Fruit fly (Drosophila melanogaster): ENCODE data around the gene Nfs1.

Nfs1 gene

DNA sequence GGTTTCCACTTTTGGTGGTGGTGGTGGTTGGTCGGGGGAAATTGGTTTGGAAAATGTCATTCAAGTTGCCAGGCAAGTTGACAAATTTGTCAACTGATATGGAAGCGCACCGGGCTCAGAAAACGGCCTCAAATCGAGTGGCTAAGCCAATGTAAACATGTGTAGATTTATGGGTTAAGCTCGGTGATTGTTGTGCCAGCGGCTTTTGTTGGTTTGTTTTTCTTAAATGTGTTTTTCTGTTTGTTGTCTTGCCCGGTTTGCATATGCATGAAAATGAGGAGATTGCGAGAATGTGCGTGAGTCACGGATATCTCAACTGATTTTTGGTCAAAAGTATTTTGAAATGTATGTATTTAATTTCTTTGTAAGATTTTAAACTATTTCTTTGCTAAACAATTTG lies 38.5 kb upstream of the Nfs1 start (continued):
- no peak for TF ChIP-seq ind (GFP tag; optimal IDR thresholded peaks at IDR 0.05)

DNA sequence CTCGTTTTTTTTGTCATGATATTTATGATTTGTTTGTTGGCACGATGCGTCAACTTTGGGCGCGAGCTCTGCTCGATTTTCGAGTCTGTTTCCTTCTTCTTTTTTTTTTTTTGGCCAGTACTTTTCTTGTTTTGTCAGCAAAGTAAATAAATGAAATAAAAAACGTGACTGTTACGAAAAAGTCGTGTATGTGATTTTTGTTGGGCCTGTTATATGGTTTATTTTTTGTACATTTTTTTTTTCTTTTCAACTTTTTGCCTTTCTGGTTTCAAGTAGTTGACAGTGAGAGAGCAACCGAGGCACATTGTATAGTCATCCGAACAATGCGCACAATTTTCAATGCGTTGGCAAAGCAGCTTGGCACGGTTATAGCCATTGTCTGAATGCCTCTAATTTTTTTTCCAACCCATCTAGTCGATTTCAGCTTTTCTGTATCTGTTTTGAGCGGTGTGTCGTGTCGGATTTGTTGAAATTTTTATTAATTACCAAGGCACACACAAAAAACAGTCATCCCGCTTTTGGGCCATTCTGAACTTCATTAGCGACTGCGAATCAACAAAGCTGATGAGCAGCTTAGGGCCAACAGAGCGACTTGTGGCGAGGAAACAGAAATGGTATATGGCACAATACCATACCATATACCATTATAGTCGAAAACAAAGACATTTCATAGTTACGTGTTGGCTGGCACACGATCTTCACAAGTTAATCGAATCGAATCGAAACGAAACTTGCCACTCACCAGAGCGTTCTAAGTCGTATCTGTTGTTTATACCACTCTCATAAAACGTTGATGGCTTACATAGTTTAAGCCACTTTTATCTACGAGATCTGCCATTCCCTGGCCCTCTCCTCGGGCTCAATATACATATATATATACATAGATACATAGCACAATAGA lies 35.8 kb upstream of the Nfs1 start:
- TF ChIP-seq Fer1 (GFP tag; optimal IDR thresholded peaks at IDR 0.05) (no peak), fd64A (GFP tag; optimal IDR thresholded peaks at IDR 0.05) (no peak), CG12769 (tag; optimal IDR thresholded peaks at IDR 0.05) (peak; percentile 42), CG15479 (GFP tag; optimal IDR thresholded peaks at IDR 0.05) (no peak), Ada2b (GFP tag; IDR thresholded peaks at IDR 0.05) (no peak), kah (GFP tag; optimal IDR thresholded peaks at IDR 0.05) (no peak), HLH4C (GFP tag; IDR thresholded peaks at IDR 0.05; ENCODE audit: partially characterized antibody) (no peak), grn (GFP tag; optimal IDR thresholded peaks at IDR 0.05) (peak; percentile 0), cato (GFP tag; optimal IDR thresholded peaks at IDR 0.05; ENCODE audit: borderline replicate concordance) (no peak), oc (tag; optimal IDR thresholded peaks at IDR 0.05) (peak; percentile 39), knrl (GFP tag; IDR thresholded peaks at IDR 0.05; ENCODE audit: partially characterized antibody) (no peak), sqz (GFP tag; optimal IDR thresholded peaks at IDR 0.05) (peak; percentile 15), Lpt (GFP tag; optimal IDR thresholded peaks at IDR 0.05) (no peak), Med (GFP tag) (peak; percentile 53), Ets65A (GFP tag) (no peak), Hr78 (GFP tag; optimal IDR thresholded peaks at IDR 0.05) (no peak), CG16863 (GFP tag; optimal IDR thresholded peaks at IDR 0.05) (no peak), CG10654 (GFP tag; optimal IDR thresholded peaks at IDR 0.05) (no peak), CG7745 (tag; optimal IDR thresholded peaks at IDR 0.05) (no peak), CG15269 (tag; optimal IDR thresholded peaks at IDR 0.05) (peak; percentile 73), MTF-1 (GFP tag; optimal IDR thresholded peaks at IDR 0.05; ENCODE audit: borderline replicate concordance) (no peak), CG6175 (GFP tag; IDR thresholded peaks at IDR 0.05) (no peak), chinmo (GFP tag; IDR thresholded peaks at IDR 0.05; ENCODE audit: partially characterized antibody) (0 out of 4 replicates have a peak, but pooled peaks have one; percentile 39), Nf-YA (GFP tag; IDR thresholded peaks at IDR 0.05) (no peak), Ssrp (tag; optimal IDR thresholded peaks at IDR 0.05) (no peak), CG10147 (GFP tag; optimal IDR thresholded peaks at IDR 0.05) (no peak), Awh (GFP tag; IDR thresholded peaks at IDR 0.05) (peak; percentile 71), CG1529 (GFP tag; optimal IDR thresholded peaks at IDR 0.05) (no peak), CG13123 (GFP tag; optimal IDR thresholded peaks at IDR 0.05) (no peak), sd (tag; optimal IDR thresholded peaks at IDR 0.05) (peak; percentile 5), CG13894 (tag; optimal IDR thresholded peaks at IDR 0.05) (peak; percentile 51), az2 (GFP tag; optimal IDR thresholded peaks at IDR 0.05) (no peak), sr (GFP tag; IDR thresholded peaks at IDR 0.05) (no peak), CG13296 (GFP tag; optimal IDR thresholded peaks at IDR 0.05) (no peak), gce (GFP tag; IDR thresholded peaks at IDR 0.05) (no peak), CG18599 (GFP tag; optimal IDR thresholded peaks at IDR 0.05) (no peak), CG1603 (tag; optimal IDR thresholded peaks at IDR 0.05) (no peak), NfI (GFP tag; optimal IDR thresholded peaks at IDR 0.05) (no peak), Bgb (GFP tag; IDR thresholded peaks at IDR 0.05; ENCODE audit: partially characterized antibody) (no peak), h (optimal IDR thresholded peaks at IDR 0.05) (no peak), gro (GFP tag; optimal IDR thresholded peaks at IDR 0.05) (no peak), CG9797 (GFP tag; optimal IDR thresholded peaks at IDR 0.05) (no peak), corto (GFP tag; optimal IDR thresholded peaks at IDR 0.05) (no peak), ttk (GFP tag; IDR thresholded peaks at IDR 0.05) (no peak), grau (tag; optimal IDR thresholded peaks at IDR 0.05) (no peak)

All from whole organism, embryonic.